Worm (Caenorhabditis elegans): Measurements from ENCODE around the gene rnp-4.

DNA sequence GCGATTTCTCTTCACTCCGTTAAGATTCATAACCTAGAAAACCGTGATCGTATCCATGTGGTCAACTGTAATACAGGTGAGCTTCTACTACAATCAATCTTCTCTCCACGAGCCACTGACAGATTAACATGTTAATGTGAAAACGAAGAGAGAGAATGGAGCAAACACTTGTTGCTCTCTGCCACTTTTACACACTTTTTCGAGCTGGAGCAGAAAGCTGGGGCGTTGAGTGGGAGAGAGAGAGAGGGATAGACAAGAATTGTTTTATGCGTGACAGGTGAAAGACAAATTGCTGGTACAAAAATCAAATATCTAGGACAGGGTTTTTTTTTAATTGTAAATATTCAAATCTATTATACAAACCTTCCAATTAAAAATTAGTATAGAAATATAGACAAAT, 47.7 kb upstream of the rnp-4 start:
- TF ChIP-seq mdl-1 (tag; optimal IDR thresholded peaks at IDR 0.05) (no peak), daf-12 (tag; optimal IDR thresholded peaks at IDR 0.05) (no peak), nhr-25 (tag; optimal IDR thresholded peaks at IDR 0.05) (no peak), elt-2 (tag; optimal IDR thresholded peaks at IDR 0.05) (no peak), nhr-11 (tag; optimal IDR thresholded peaks at IDR 0.05) (no peak), unc-62 (GFP tag; optimal IDR thresholded peaks at IDR 0.05) (no peak), R02D3.7 (tag; optimal IDR thresholded peaks at IDR 0.05) (no peak), snpc-4 (tag; optimal IDR thresholded peaks at IDR 0.05) (no peak), egl-5 (tag; optimal IDR thresholded peaks at IDR 0.05) (no peak), mml-1 (tag; optimal IDR thresholded peaks at IDR 0.05) (no peak), nhr-28 (tag; optimal IDR thresholded peaks at IDR 0.05) (no peak), lin-39 (tag; optimal IDR thresholded peaks at IDR 0.05) (peak; percentile 36), fkh-2 (tag; optimal IDR thresholded peaks at IDR 0.05) (no peak)

All from whole organism, L3 larva.